Fruit fly (Drosophila melanogaster): ENCODE data around the gene gny.

- TF ChIP-seq psq (optimal IDR thresholded peaks at IDR 0.05) (no peak), Myc (optimal IDR thresholded peaks at IDR 0.05) (no peak), h (optimal IDR thresholded peaks at IDR 0.05) (no peak), Sin3A (optimal IDR thresholded peaks at IDR 0.05) (no peak)
These were observed 3.6 kb upstream of the gny start for dm6 chr2L:10376276-10376675.
